Fruit fly (Drosophila melanogaster): ENCODE data around the gene Myb.

Myb gene

DNA sequence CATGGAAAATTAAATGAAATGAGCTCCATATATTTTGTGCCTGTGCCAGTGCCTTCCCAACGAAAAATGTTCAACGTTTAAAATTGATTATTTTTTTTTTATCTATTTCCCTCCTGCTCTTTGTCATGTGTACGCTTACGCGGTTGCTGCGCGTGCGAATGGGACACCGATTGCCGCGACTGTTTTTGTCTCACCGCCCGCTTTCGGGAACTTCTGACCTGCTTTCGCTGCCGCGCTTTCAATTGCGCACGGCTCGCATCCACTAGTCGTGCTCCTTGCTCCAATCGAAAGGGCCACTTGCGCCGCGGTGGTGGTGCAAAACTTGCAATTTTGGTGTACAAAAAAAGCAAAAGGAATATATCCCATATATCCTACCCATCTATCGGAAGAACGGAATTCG, 2.9 kb upstream of the Myb start (continued):
- TF ChIP-seq zfh1 (GFP tag; IDR thresholded peaks at IDR 0.05) (0 out of 3 replicates have a peak, but pooled peaks have one; percentile 31), CG9932 (GFP tag; IDR thresholded peaks at IDR 0.05) (0 out of 2 replicates have a peak, but pooled peaks have one; percentile 18), ranshi (GFP tag; IDR thresholded peaks at IDR 0.05) (0 out of 2 replicates have a peak, but pooled peaks have one; percentile 35), CG30431 (GFP tag; optimal IDR thresholded peaks at IDR 0.05) (no peak), nerfin-2 (GFP tag; IDR thresholded peaks at IDR 0.05; ENCODE audit: partially characterized antibody) (peak; percentile 41; the same call in 1 of the 2 replicates), CG13894 (tag; optimal IDR thresholded peaks at IDR 0.05) (peak; percentile 36), CrebB (tag; optimal IDR thresholded peaks at IDR 0.05) (peak; percentile 7), Gsc (GFP tag; IDR thresholded peaks at IDR 0.05) (no peak), gcm2 (GFP tag; optimal IDR thresholded peaks at IDR 0.05) (no peak), CG32767 (GFP tag; IDR thresholded peaks at IDR 0.05) (peak; percentile 85), knrl (GFP tag; IDR thresholded peaks at IDR 0.05; ENCODE audit: partially characterized antibody) (peak; percentile 19; the same call in 1 of the 3 replicates), chm (GFP tag; IDR thresholded peaks at IDR 0.05) (0 out of 2 replicates have a peak, but pooled peaks have one; percentile 62), CG1529 (GFP tag; optimal IDR thresholded peaks at IDR 0.05) (peak; percentile 1), CG34224 (GFP tag; IDR thresholded peaks at IDR 0.05; ENCODE audit: partially characterized antibody) (peak; percentile 6; the same call in 1 of the 3 replicates), CG4328 (GFP tag; optimal IDR thresholded peaks at IDR 0.05) (peak; percentile 50), vnd (GFP tag; IDR thresholded peaks at IDR 0.05; ENCODE audit: partially characterized antibody) (0 out of 3 replicates have a peak, but pooled peaks have one; percentile 22), CG8765 (GFP tag; IDR thresholded peaks at IDR 0.05) (0 out of 2 replicates have a peak, but pooled peaks have one; percentile 21), Hmr (GFP tag; optimal IDR thresholded peaks at IDR 0.05) (peak; percentile 61), sd (tag; optimal IDR thresholded peaks at IDR 0.05) (peak; percentile 45), CG13624 (GFP tag; optimal IDR thresholded peaks at IDR 0.05) (no peak), slbo (GFP tag; IDR thresholded peaks at IDR 0.05) (peak; percentile 43; the same call in 1 of the 2 replicates), Max (GFP tag; optimal IDR thresholded peaks at IDR 0.05) (peak; percentile 2), Drgx (GFP tag; IDR thresholded peaks at IDR 0.05) (peak; percentile 58), gro (GFP tag; optimal IDR thresholded peaks at IDR 0.05) (peak; percentile 3), Fer3 (tag; optimal IDR thresholded peaks at IDR 0.05) (no peak), dm (GFP tag; optimal IDR thresholded peaks at IDR 0.05) (peak; percentile 29), CG34422 (GFP tag; IDR thresholded peaks at IDR 0.05) (peak; percentile 85), Mad (GFP tag; optimal IDR thresholded peaks at IDR 0.05) (no peak), CG7357 (GFP tag; IDR thresholded peaks at IDR 0.05) (no peak), CG1603 (tag; optimal IDR thresholded peaks at IDR 0.05) (peak; percentile 39), CG14050 (GFP tag; IDR thresholded peaks at IDR 0.05) (no peak), CG10431 (GFP tag; optimal IDR thresholded peaks at IDR 0.05) (peak; percentile 28), en (GFP tag; optimal IDR thresholded peaks at IDR 0.05) (no peak), ems (GFP tag; optimal IDR thresholded peaks at IDR 0.05) (peak; percentile 11), CG15514 (GFP tag; optimal IDR thresholded peaks at IDR 0.05) (peak; percentile 24), CG1832 (GFP tag; optimal IDR thresholded peaks at IDR 0.05) (peak; percentile 99), chn (GFP tag; optimal IDR thresholded peaks at IDR 0.05) (peak; percentile 6), Lhr (GFP tag; optimal IDR thresholded peaks at IDR 0.05) (no peak), Adf1 (GFP tag; IDR thresholded peaks at IDR 0.05) (peak; percentile 69), ci (GFP tag; IDR thresholded peaks at IDR 0.05) (peak; percentile 61; the same call in 2 of the 3 replicates), Fer1 (GFP tag; optimal IDR thresholded peaks at IDR 0.05) (peak; percentile 31), CG10209 (GFP tag; optimal IDR thresholded peaks at IDR 0.05) (no peak), CG2678 (tag; optimal IDR thresholded peaks at IDR 0.05) (peak; percentile 11), bbx (GFP tag; IDR thresholded peaks at IDR 0.05; ENCODE audit: partially characterized antibody) (peak; percentile 31; the same call in 1 of the 2 replicates), CG17361 (GFP tag; IDR thresholded peaks at IDR 0.05) (no peak), CG32772 (GFP tag; IDR thresholded peaks at IDR 0.05) (peak; percentile 91), CG12659 (GFP tag; optimal IDR thresholded peaks at IDR 0.05) (peak; percentile 77), CG15479 (GFP tag; optimal IDR thresholded peaks at IDR 0.05) (peak; percentile 59), onecut (GFP tag; IDR thresholded peaks at IDR 0.05) (peak; percentile 93), Oaz (GFP tag; IDR thresholded peaks at IDR 0.05) (no peak)
